Fruit fly (Drosophila melanogaster) whole organism, prepupa: ENCODE measurements around the gene CG17801.

Experiments used
- CG10669 ChIP-seq: fragments of 200-800 bp; sonication (Bioruptor generic); optimal IDR thresholded peaks from 3 replicates; lab custom pipeline; 2018; ENCODE audit warnings: missing biosample characterization, mild to moderate bottlenecking, missing genetic modification characterization, moderate library complexity
- CG16779 ChIP-seq: fragments of 200-800 bp; sonication (Bioruptor generic); optimal IDR thresholded peaks from 3 replicates; lab custom pipeline; 2017; ENCODE audit warnings: missing biosample characterization, mild to moderate bottlenecking, missing genetic modification characterization
- Ets96B ChIP-seq: fragments of 200-800 bp; optimal IDR thresholded peaks from 2 replicates; lab custom pipeline; 2019; ENCODE audit warnings: missing biosample characterization, mild to moderate bottlenecking, missing genetic modification characterization, moderate library complexity
- Sox15 ChIP-seq: fragments of 200-800 bp; sonication (Bioruptor generic); optimal IDR thresholded peaks from 3 replicates; lab custom pipeline; 2016; ENCODE audit warnings: missing biosample characterization, missing genetic modification characterization
- cyc ChIP-seq: fragments of 200-800 bp; sonication (Bioruptor generic); optimal IDR thresholded peaks from 3 replicates; lab custom pipeline; 2016; ENCODE audit warnings: missing biosample characterization, missing genetic modification characterization
- dsx ChIP-seq: fragments of 200-800 bp; optimal IDR thresholded peaks from 3 replicates; lab custom pipeline; 2019; ENCODE audit warnings: missing biosample characterization, mild to moderate bottlenecking, missing genetic modification characterization, moderate library complexity; ENCODE audit not compliant: poor library complexity, severe bottlenecking
- topi ChIP-seq: fragments of 200-800 bp; sonication (Bioruptor generic); optimal IDR thresholded peaks from 3 replicates; lab custom pipeline; 2016; ENCODE audit warnings: missing biosample characterization, missing genetic modification characterization
- vri ChIP-seq: fragments of 200-800 bp; sonication (Bioruptor generic); optimal IDR thresholded peaks from 3 replicates; lab custom pipeline; 2016; ENCODE audit warnings: missing biosample characterization, mild to moderate bottlenecking, missing genetic modification characterization

- TF ChIP-seq topi (GFP tag; lab: Kevin White, UChicago) (no peak), CG16779 (tag; lab: Kevin White, UChicago) (no peak), Sox15 (GFP tag; lab: Kevin White, UChicago) (no peak), cyc (GFP tag; lab: Kevin White, UChicago) (no peak), dsx (GFP tag; lab: Kevin White, UChicago) (no peak), Ets96B (tag; lab: Kevin White, UChicago) (no peak), vri (GFP tag; lab: Kevin White, UChicago) (no peak), CG10669 (GFP tag; lab: Kevin White, UChicago) (no peak)
These were observed 48.0 kb downstream of the CG17801 start for dm6 chr3R:17758905-17759304.
